Worm (Caenorhabditis elegans) whole organism, L1 larva: ENCODE data around the gene hsp-12.2.

ENCODE experiments used
- F16B12.6 ChIP-seq: fragments of 150-350 bp; optimal IDR thresholded peaks from 2 replicates; lab custom pipeline; 2014; ENCODE audit warnings: missing biosample characterization, missing genetic modification characterization
- aha-1 ChIP-seq: fragments of 150-350 bp; optimal IDR thresholded peaks from 2 replicates; lab custom pipeline; 2014; ENCODE audit warnings: missing biosample characterization, missing genetic modification characterization
- alr-1 ChIP-seq: fragments of 200-800 bp; sonication (Bioruptor generic); optimal IDR thresholded peaks from 2 replicates; lab custom pipeline; 2018; ENCODE audit warnings: borderline replicate concordance, mild to moderate bottlenecking, missing genetic modification characterization, missing compliant biosample characterization
- aly-2 ChIP-seq: fragments of 150-350 bp; optimal IDR thresholded peaks from 2 replicates; lab custom pipeline; 2014; ENCODE audit warnings: missing biosample characterization, missing genetic modification characterization
- ama-1 ChIP-seq: fragments of 150-350 bp; optimal IDR thresholded peaks from 2 replicates; lab custom pipeline; 2014
- ceh-82 ChIP-seq, 3 experiments: fragments of 150-350 bp in 1 of 3; sonication (generic microtip) in 2 of 3; optimal IDR thresholded peaks; 2 replicates each; lab custom pipeline; 2014 to 2017; ENCODE audit warnings: missing biosample characterization in 3 of 3, missing genetic modification characterization in 3 of 3
- ceh-88 ChIP-seq: fragments of 200-800 bp; sonication (Bioruptor generic); IDR thresholded peaks from 2 replicates; pipeline ENCODE4 v1.3.6; 2022; ENCODE audit warnings: missing genetic modification characterization, missing compliant biosample characterization
- ces-1 ChIP-seq: fragments of 150-350 bp; optimal IDR thresholded peaks from 2 replicates; lab custom pipeline; 2014; ENCODE audit warnings: missing biosample characterization, missing genetic modification reagents, missing genetic modification characterization
- dpl-1 ChIP-seq, 3 experiments: fragments of 150-350 bp in 2 of 3; sonication (generic microtip) in 1 of 3; optimal IDR thresholded peaks; 2 replicates each; lab custom pipeline; 2014 to 2017; ENCODE audit warnings: missing biosample characterization in 3 of 3, missing genetic modification characterization in 3 of 3, missing genetic modification reagents in 3 of 3
- dsc-1 ChIP-seq: sonication (generic microtip); optimal IDR thresholded peaks from 2 replicates; lab custom pipeline; 2016; ENCODE audit warnings: mild to moderate bottlenecking, missing genetic modification characterization, missing compliant biosample characterization
- efl-1 ChIP-seq, 4 experiments: fragments of 150-350 bp; optimal IDR thresholded peaks in 3 of 4; peaks in 1 of 4; 1 replicate in 1 of 4; 2 replicates in 3 of 4; lab custom pipeline; 2014; ENCODE audit warnings: missing biosample characterization in 2 of 4, missing genetic modification characterization in 2 of 4, missing genetic modification reagents in 2 of 4
- efl-3 ChIP-seq: fragments of 200-800 bp; sonication (Bioruptor generic); optimal IDR thresholded peaks from 2 replicates; lab custom pipeline; 2018; ENCODE audit warnings: mild to moderate bottlenecking, missing genetic modification characterization, missing compliant biosample characterization
- elt-3 ChIP-seq, 6 experiments: fragments of 150-350 bp in 1 of 6; sonication (generic microtip); optimal IDR thresholded peaks; 2 replicates each; lab custom pipeline; 2017 to 2018; ENCODE audit warnings: missing biosample characterization in 6 of 6, missing genetic modification characterization in 6 of 6, inconsistent platforms in 1 of 6
- ets-5 ChIP-seq: fragments of 200-800 bp; sonication (Bioruptor generic); IDR thresholded peaks from 2 replicates; pipeline ENCODE4 v1.3.6; 2022; ENCODE audit warnings: missing genetic modification characterization, missing compliant biosample characterization
- fkh-10 ChIP-seq: sonication (generic microtip); optimal IDR thresholded peaks from 2 replicates; lab custom pipeline; 2017; ENCODE audit warnings: missing biosample characterization, missing genetic modification reagents, missing genetic modification characterization
- fkh-8 ChIP-seq: sonication (generic microtip); optimal IDR thresholded peaks from 2 replicates; lab custom pipeline; 2016; ENCODE audit warnings: mild to moderate bottlenecking, missing genetic modification characterization, missing compliant biosample characterization
- fos-1 ChIP-seq: fragments of 150-350 bp; optimal IDR thresholded peaks from 2 replicates; lab custom pipeline; 2014; ENCODE audit warnings: missing biosample characterization, missing genetic modification characterization
- grh-1 ChIP-seq: fragments of 200-800 bp; sonication (Bioruptor generic); IDR thresholded peaks from 2 replicates; pipeline ENCODE4 v1.3.6; 2022; ENCODE audit warnings: missing genetic modification reagents, missing genetic modification characterization, missing compliant biosample characterization
- hlh-17 ChIP-seq: fragments of 200-800 bp; sonication (Bioruptor generic); optimal IDR thresholded peaks from 2 replicates; lab custom pipeline; 2018; ENCODE audit warnings: missing genetic modification characterization, mild to moderate bottlenecking, missing compliant biosample characterization, moderate library complexity, borderline replicate concordance
- irx-1 ChIP-seq: sonication (generic microtip); optimal IDR thresholded peaks from 2 replicates; lab custom pipeline; 2016; ENCODE audit warnings: missing genetic modification characterization, missing compliant biosample characterization
- jun-1 ChIP-seq: fragments of 150-350 bp; optimal IDR thresholded peaks from 2 replicates; lab custom pipeline; 2014; ENCODE audit warnings: missing biosample characterization, missing genetic modification reagents, missing genetic modification characterization
- lin-13 ChIP-seq: fragments of 150-350 bp; optimal IDR thresholded peaks from 2 replicates; lab custom pipeline; 2014; ENCODE audit warnings: missing biosample characterization, missing genetic modification reagents, missing genetic modification characterization
- lin-15B ChIP-seq: fragments of 150-350 bp; sonication (generic microtip); optimal IDR thresholded peaks from 3 replicates; lab custom pipeline; 2014; ENCODE audit warnings: missing biosample characterization, missing genetic modification characterization
- lir-3 ChIP-seq: sonication (generic microtip); optimal IDR thresholded peaks from 2 replicates; lab custom pipeline; 2016; ENCODE audit warnings: mild to moderate bottlenecking, missing genetic modification characterization, moderate library complexity, missing compliant biosample characterization; ENCODE audit not compliant: poor library complexity
- lsy-2 ChIP-seq, 2 experiments: fragments of 150-350 bp; optimal IDR thresholded peaks; 2 replicates each; lab custom pipeline; 2014; ENCODE audit warnings: missing biosample characterization in 2 of 2, missing genetic modification characterization in 2 of 2
- mab-9 ChIP-seq: fragments of 200-800 bp; sonication (Bioruptor generic); IDR thresholded peaks from 2 replicates; pipeline ENCODE4 v1.3.6; 2022; ENCODE audit warnings: missing genetic modification reagents, missing genetic modification characterization, missing compliant biosample characterization
- mef-2 ChIP-seq: fragments of 150-350 bp; optimal IDR thresholded peaks from 2 replicates; lab custom pipeline; 2014; ENCODE audit warnings: missing biosample characterization, missing genetic modification characterization
- mep-1 ChIP-seq: fragments of 150-350 bp; optimal IDR thresholded peaks from 2 replicates; lab custom pipeline; 2014; ENCODE audit warnings: missing biosample characterization, missing genetic modification characterization
- nhr-12 ChIP-seq: sonication (generic microtip); optimal IDR thresholded peaks from 2 replicates; lab custom pipeline; 2017; ENCODE audit warnings: missing biosample characterization, missing genetic modification characterization
- nhr-20 ChIP-seq: sonication (generic microtip); optimal IDR thresholded peaks from 2 replicates; lab custom pipeline; 2016; ENCODE audit warnings: mild to moderate bottlenecking, missing genetic modification characterization, missing compliant biosample characterization
- nhr-71 ChIP-seq: sonication (generic microtip); optimal IDR thresholded peaks from 2 replicates; lab custom pipeline; 2016; ENCODE audit warnings: mild to moderate bottlenecking, missing genetic modification characterization, moderate library complexity, missing compliant biosample characterization
- nhr-84 ChIP-seq: sonication (generic microtip); optimal IDR thresholded peaks from 2 replicates; lab custom pipeline; 2017; ENCODE audit warnings: missing biosample characterization, missing genetic modification characterization
- pag-3 ChIP-seq: sonication (generic microtip); optimal IDR thresholded peaks from 2 replicates; lab custom pipeline; 2017; ENCODE audit warnings: missing genetic modification characterization, mild to moderate bottlenecking, missing compliant biosample characterization, antibody characterized with exemption, borderline replicate concordance; ENCODE audit not compliant: insufficient read depth
- skn-1 ChIP-seq: fragments of 150-350 bp; optimal IDR thresholded peaks from 2 replicates; lab custom pipeline; 2014; ENCODE audit warnings: missing biosample characterization, missing genetic modification characterization
- snu-23 ChIP-seq: sonication (generic microtip); optimal IDR thresholded peaks from 2 replicates; lab custom pipeline; 2016; ENCODE audit warnings: missing genetic modification characterization, missing compliant biosample characterization
- sox-4 ChIP-seq: sonication (generic microtip); optimal IDR thresholded peaks from 2 replicates; lab custom pipeline; 2016; ENCODE audit warnings: missing genetic modification characterization, missing compliant biosample characterization
- sup-37 ChIP-seq: fragments of 200-800 bp; sonication (Bioruptor generic); optimal IDR thresholded peaks from 2 replicates; lab custom pipeline; 2018; ENCODE audit warnings: mild to moderate bottlenecking, missing genetic modification characterization, missing compliant biosample characterization
- swsn-7 ChIP-seq: sonication (generic microtip); optimal IDR thresholded peaks from 2 replicates; lab custom pipeline; 2016; ENCODE audit warnings: missing genetic modification characterization, missing compliant biosample characterization
- unc-30 ChIP-seq: sonication (generic microtip); optimal IDR thresholded peaks from 2 replicates; lab custom pipeline; 2017; ENCODE audit warnings: missing biosample characterization, missing genetic modification characterization
- unc-86 ChIP-seq: sonication (generic microtip); optimal IDR thresholded peaks from 2 replicates; lab custom pipeline; 2016; ENCODE audit warnings: missing genetic modification characterization, missing compliant biosample characterization
- xbp-1 ChIP-seq: sonication (generic microtip); optimal IDR thresholded peaks from 2 replicates; lab custom pipeline; 2016; ENCODE audit warnings: missing genetic modification characterization, missing compliant biosample characterization
- zag-1 ChIP-seq: fragments of 150-350 bp; optimal IDR thresholded peaks from 2 replicates; lab custom pipeline; 2014; ENCODE audit warnings: missing biosample characterization, missing genetic modification characterization
- zip-4 ChIP-seq: fragments of 200-800 bp; sonication (Bioruptor generic); optimal IDR thresholded peaks from 2 replicates; lab custom pipeline; 2018; ENCODE audit warnings: mild to moderate bottlenecking, missing genetic modification characterization, moderate library complexity, missing compliant biosample characterization
- ztf-11 ChIP-seq, 2 experiments: sonication (generic microtip); optimal IDR thresholded peaks; 2 replicates each; lab custom pipeline; 2016 to 2017; ENCODE audit warnings: missing genetic modification characterization in 2 of 2, missing biosample characterization in 1 of 2, missing compliant biosample characterization in 1 of 2

hsp-12.2 gene

ce11 chrIII:8093079-8093623 lies 44.7 kb upstream of the hsp-12.2 start, which contains the start of gene K06H7.2 (continued):
- TF ChIP-seq hlh-17 (GFP tag; lab: Kevin White, UChicago) (no peak), mep-1 (tag; lab: Kevin White, UChicago) (peak; percentile 77)
- TF ChIP-seq, all 84 proteins: peak for 25

ce11 chrIII:8098116-8098515 lies 39.8 kb upstream of the hsp-12.2 start, which contains the start of gene K06H7.8:
TSS of gene K06H7.8 (minus strand) at chrIII:8098216.
- TF ChIP-seq dpl-1 (GFP tag; optimal IDR thresholded peaks at IDR 0.05; lab: Kevin White, UChicago) (no peak), unc-30 (tag; lab: Kevin White, UChicago) (no peak), grh-1 (GFP tag; lab: Robert Waterston, UW) (no peak), lin-13 (no peak), aly-2 (no peak), zag-1 (no peak)

ce11 chrIII:8099022-8099421 lies 38.9 kb upstream of the hsp-12.2 start, which contains the start of gene K06H7.1:
TSS of gene K06H7.1 (plus strand) at chrIII:8099322.
- TF ChIP-seq efl-1 (optimal IDR thresholded peaks at IDR 0.05; lab: Kevin White, UChicago) (no peak), efl-1 (GFP tag; optimal IDR thresholded peaks at IDR 0.05 in 1 of 2; lab: Kevin White, UChicago) (peak in 1 of 2 experiments; percentile 3), fkh-10 (GFP tag; lab: Kevin White, UChicago) (no peak)

ce11 chrIII:8100960-8101359 lies 36.9 kb upstream of the hsp-12.2 start, which contains the start of gene plk-1:
TSS of gene plk-1 (plus strand) at chrIII:8101348.
- TF ChIP-seq mab-9 (GFP tag; lab: Robert Waterston, UW) (no peak), ces-1 (GFP tag; lab: Kevin White, UChicago) (no peak), mep-1 (tag; lab: Kevin White, UChicago) (peak; percentile 19), xbp-1 (tag; lab: Kevin White, UChicago) (peak; percentile 18), swsn-7 (tag; lab: Kevin White, UChicago) (no peak), efl-1 (optimal IDR thresholded peaks at IDR 0.05; lab: Kevin White, UChicago) (peak; percentile 81 to 89), efl-1 (GFP tag; optimal IDR thresholded peaks at IDR 0.05 in 1 of 2; lab: Kevin White, UChicago) (peak; percentile 84 to 98), alr-1 (no peak), skn-1 (tag; lab: Kevin White, UChicago) (no peak), nhr-12 (tag; lab: Kevin White, UChicago) (no peak), ets-5 (GFP tag; lab: Robert Waterston, UW) (no peak), nhr-71 (tag; lab: Kevin White, UChicago) (peak; percentile 35), lir-3 (tag; lab: Kevin White, UChicago) (no peak), ceh-88 (no peak), fos-1 (tag; lab: Kevin White, UChicago) (no peak), dsc-1 (tag; lab: Kevin White, UChicago) (no peak), sox-4 (tag; lab: Kevin White, UChicago) (no peak), ztf-11 (tag; optimal IDR thresholded peaks at IDR 0.05; lab: Kevin White, UChicago) (no peak), unc-30 (tag; lab: Kevin White, UChicago) (no peak), nhr-84 (tag; lab: Kevin White, UChicago) (no peak), zag-1 (no peak), snu-23 (GFP tag; lab: Kevin White, UChicago) (peak; percentile 50), mef-2 (tag; lab: Kevin White, UChicago) (no peak), ceh-82 (tag; optimal IDR thresholded peaks at IDR 0.05; lab: Kevin White, UChicago) (peak in 1 of 3 experiments; percentile 25), pag-3 (tag; lab: Kevin White, UChicago) (no peak), nhr-20 (tag; lab: Kevin White, UChicago) (peak; percentile 22), grh-1 (GFP tag; lab: Robert Waterston, UW) (no peak), sup-37 (GFP tag; lab: Kevin White, UChicago) (no peak), elt-3 (tag; optimal IDR thresholded peaks at IDR 0.05; lab: Kevin White, UChicago) (no peak), lin-15B (tag; lab: Kevin White, UChicago) (no peak), lin-13 (no peak), efl-3 (no peak), fkh-8 (tag; lab: Kevin White, UChicago) (no peak), lsy-2 (tag; optimal IDR thresholded peaks at IDR 0.05; lab: Kevin White, UChicago) (peak; percentile 43 to 68), aha-1 (no peak), ama-1 (lab: Kevin White, UChicago) (no peak), unc-86 (tag; lab: Kevin White, UChicago) (no peak), irx-1 (no peak), zip-4 (GFP tag; lab: Kevin White, UChicago) (no peak), F16B12.6 (tag; lab: Kevin White, UChicago) (peak; percentile 15), jun-1 (tag; lab: Kevin White, UChicago) (no peak)
